Fruit fly (Drosophila melanogaster) whole organism, embryonic: ENCODE measurements around the gene CG6607.
A peak's percentile ranks its signal among the peaks of the same experiment; 100 is the strongest.

Experiments used
- Atf6 ChIP-seq: fragments of 200-800 bp; sonication (Bioruptor generic); IDR thresholded peaks from 2 replicates; pipeline ENCODE4 v1.3.6; 2022; ENCODE audit warnings: missing biosample characterization, missing genetic modification characterization
- Bdp1 ChIP-seq: fragments of 200-800 bp; sonication (Bioruptor generic); optimal IDR thresholded peaks from 3 replicates; lab custom pipeline; 2016; ENCODE audit warnings: missing biosample characterization, missing genetic modification characterization
- CG12219 ChIP-seq: fragments of 200-800 bp; sonication (Bioruptor generic); optimal IDR thresholded peaks from 3 replicates; lab custom pipeline; 2018; ENCODE audit warnings: missing biosample characterization, mild to moderate bottlenecking, missing genetic modification characterization
- CG12659 ChIP-seq: fragments of 200-800 bp; sonication (Bioruptor generic); optimal IDR thresholded peaks from 3 replicates; lab custom pipeline; 2017; ENCODE audit warnings: mild to moderate bottlenecking, missing biosample characterization, missing genetic modification reagents, missing genetic modification characterization
- CG12942 ChIP-seq: fragments of 200-800 bp; sonication (Bioruptor generic); optimal IDR thresholded peaks from 3 replicates; lab custom pipeline; 2016; ENCODE audit warnings: missing biosample characterization, missing genetic modification characterization
- CG13296 ChIP-seq: fragments of 200-800 bp; sonication (Bioruptor generic); optimal IDR thresholded peaks from 3 replicates; lab custom pipeline; 2018; ENCODE audit warnings: missing biosample characterization, mild to moderate bottlenecking, missing genetic modification characterization
- CG14710 ChIP-seq: fragments of 200-800 bp; sonication (Bioruptor generic); optimal IDR thresholded peaks from 3 replicates; lab custom pipeline; 2019; ENCODE audit warnings: missing biosample characterization, mild to moderate bottlenecking, missing genetic modification characterization, moderate library complexity
- CG18599 ChIP-seq: fragments of 200-800 bp; sonication (Bioruptor generic); optimal IDR thresholded peaks from 3 replicates; lab custom pipeline; 2017; ENCODE audit warnings: missing biosample characterization, missing genetic modification characterization, mild to moderate bottlenecking, moderate library complexity, missing genetic modification reagents
- CG32532 ChIP-seq: fragments of 200-800 bp; sonication (Bioruptor generic); IDR thresholded peaks from 2 replicates; pipeline ENCODE4 v1.3.6; 2022; ENCODE audit warnings: missing biosample characterization, missing genetic modification characterization
- CG34224 ChIP-seq: fragments of 200-800 bp; sonication (Bioruptor generic); IDR thresholded peaks from 3 replicates; pipeline ENCODE4 v1.3.6; 2022; ENCODE audit warnings: missing biosample characterization, missing genetic modification characterization; ENCODE audit not compliant: partially characterized antibody
- CG4360 ChIP-seq: fragments of 200-800 bp; sonication (Bioruptor generic); IDR thresholded peaks from 2 replicates; pipeline ENCODE4 v1.3.6; 2022; ENCODE audit warnings: missing biosample characterization, missing genetic modification characterization
- CG6272 ChIP-seq: fragments of 200-800 bp; sonication (Bioruptor generic); IDR thresholded peaks from 2 replicates; pipeline ENCODE4 v1.3.6; 2022; ENCODE audit warnings: missing biosample characterization, missing genetic modification characterization
- CG8924 ChIP-seq: fragments of 200-800 bp; optimal IDR thresholded peaks from 3 replicates; lab custom pipeline; 2019; ENCODE audit warnings: missing biosample characterization, mild to moderate bottlenecking, missing genetic modification characterization, moderate library complexity
- Deaf1 ChIP-seq: fragments of 200-800 bp; optimal IDR thresholded peaks from 3 replicates; lab custom pipeline; 2019; ENCODE audit warnings: missing biosample characterization, mild to moderate bottlenecking, missing genetic modification characterization, moderate library complexity
- Doc3 ChIP-seq: fragments of 200-800 bp; sonication (Bioruptor generic); IDR thresholded peaks from 3 replicates; pipeline ENCODE4 v1.3.6; 2022; ENCODE audit warnings: missing biosample characterization, missing genetic modification characterization; ENCODE audit not compliant: partially characterized antibody
- E2f1 ChIP-seq: fragments of 200-800 bp; sonication (Bioruptor generic); IDR thresholded peaks from 2 replicates; pipeline ENCODE4 v1.3.6; 2022; ENCODE audit warnings: missing biosample characterization, missing genetic modification characterization
- E2f2 ChIP-seq: fragments of 200-800 bp; sonication (Bioruptor generic); IDR thresholded peaks from 2 replicates; pipeline ENCODE4 v1.3.6; 2022; ENCODE audit warnings: missing biosample characterization, missing genetic modification characterization
- Ets97D ChIP-seq: fragments of 200-800 bp; sonication (Bioruptor generic); optimal IDR thresholded peaks from 3 replicates; lab custom pipeline; 2016; ENCODE audit warnings: missing biosample characterization, missing genetic modification characterization
- Fer3 ChIP-seq: fragments of 200-800 bp; sonication (Bioruptor generic); optimal IDR thresholded peaks from 2 replicates; lab custom pipeline; 2018; ENCODE audit warnings: missing biosample characterization, mild to moderate bottlenecking, missing genetic modification characterization, moderate library complexity
- H15 ChIP-seq: fragments of 200-800 bp; sonication (Bioruptor generic); IDR thresholded peaks from 3 replicates; pipeline ENCODE4 v1.3.6; 2022; ENCODE audit warnings: missing biosample characterization, missing genetic modification characterization
- Hr51 ChIP-seq, 2 experiments: fragments of 200-800 bp; sonication (Bioruptor generic); optimal IDR thresholded peaks; 2 replicates in 1 of 2; 3 replicates in 1 of 2; lab custom pipeline; 2016 to 2018; ENCODE audit warnings: missing biosample characterization in 2 of 2, missing genetic modification characterization in 2 of 2, mild to moderate bottlenecking in 1 of 2, moderate library complexity in 1 of 2
- Mad ChIP-seq: fragments of 200-800 bp; sonication (Bioruptor generic); optimal IDR thresholded peaks from 2 replicates; lab custom pipeline; 2016; ENCODE audit warnings: missing biosample characterization, missing genetic modification characterization
- Mes4 ChIP-seq: fragments of 200-800 bp; sonication (Bioruptor generic); optimal IDR thresholded peaks from 2 replicates; lab custom pipeline; 2016; ENCODE audit warnings: missing biosample characterization, missing genetic modification characterization
- Neu2 ChIP-seq: fragments of 200-800 bp; sonication (Bioruptor generic); optimal IDR thresholded peaks from 3 replicates; lab custom pipeline; 2016; ENCODE audit warnings: missing biosample characterization, missing genetic modification characterization, borderline replicate concordance
- Oli ChIP-seq: fragments of 200-800 bp; sonication (Bioruptor generic); optimal IDR thresholded peaks from 2 replicates; lab custom pipeline; 2018; ENCODE audit warnings: missing biosample characterization, mild to moderate bottlenecking, missing genetic modification characterization, moderate library complexity
- PHDP ChIP-seq: fragments of 200-800 bp; sonication (Bioruptor generic); optimal IDR thresholded peaks from 3 replicates; lab custom pipeline; 2018; ENCODE audit warnings: missing biosample characterization, mild to moderate bottlenecking, missing genetic modification characterization, moderate library complexity
- Sox100B ChIP-seq: fragments of 200-800 bp; sonication (Bioruptor generic); optimal IDR thresholded peaks from 3 replicates; lab custom pipeline; 2018; ENCODE audit warnings: missing biosample characterization, mild to moderate bottlenecking, missing genetic modification characterization
- Sox102F ChIP-seq: fragments of 200-800 bp; sonication (Bioruptor generic); optimal IDR thresholded peaks from 2 replicates; lab custom pipeline; 2018; ENCODE audit warnings: missing biosample characterization, mild to moderate bottlenecking, missing genetic modification characterization, moderate library complexity
- Ssrp ChIP-seq: fragments of 200-800 bp; sonication (Bioruptor generic); optimal IDR thresholded peaks from 2 replicates; lab custom pipeline; 2018; ENCODE audit warnings: missing biosample characterization, mild to moderate bottlenecking, missing genetic modification characterization, moderate library complexity
- Usf ChIP-seq: fragments of 200-800 bp; sonication (Bioruptor generic); optimal IDR thresholded peaks from 2 replicates; lab custom pipeline; 2017; ENCODE audit warnings: missing genotype, missing biosample characterization, missing genetic modification characterization
- Xrp1 ChIP-seq: fragments of 200-800 bp; sonication (Bioruptor generic); IDR thresholded peaks from 2 replicates; pipeline ENCODE4 v1.3.6; 2022; ENCODE audit warnings: missing biosample characterization, missing genetic modification characterization
- bbx ChIP-seq: fragments of 200-800 bp; sonication (Bioruptor generic); IDR thresholded peaks from 2 replicates; pipeline ENCODE4 v1.3.6; 2022; ENCODE audit warnings: missing biosample characterization, missing genetic modification characterization; ENCODE audit not compliant: partially characterized antibody
- caup ChIP-seq: fragments of 200-800 bp; sonication (Bioruptor generic); optimal IDR thresholded peaks from 3 replicates; lab custom pipeline; 2017; ENCODE audit warnings: missing biosample characterization, mild to moderate bottlenecking, missing genetic modification characterization, moderate library complexity; ENCODE audit not compliant: severe bottlenecking
- chinmo ChIP-seq: fragments of 200-800 bp; sonication (Bioruptor generic); IDR thresholded peaks from 4 replicates; pipeline ENCODE4 v1.3.6; 2022; ENCODE audit warnings: missing biosample characterization, missing genetic modification characterization; ENCODE audit not compliant: partially characterized antibody
- dpn ChIP-seq, 2 experiments: fragments of 200-800 bp; sonication (Bioruptor generic); optimal IDR thresholded peaks; 3 replicates each; lab custom pipeline; 2016; ENCODE audit warnings: missing biosample characterization in 2 of 2, missing genetic modification characterization in 2 of 2
- en ChIP-seq: fragments of 200-800 bp; sonication (Bioruptor generic); optimal IDR thresholded peaks from 2 replicates; lab custom pipeline; 2016; ENCODE audit warnings: missing biosample characterization, missing genetic modification characterization
- ewg ChIP-seq: fragments of 200-800 bp; sonication (Bioruptor generic); optimal IDR thresholded peaks from 3 replicates; lab custom pipeline; 2017; ENCODE audit warnings: mild to moderate bottlenecking, missing biosample characterization, missing genetic modification reagents, missing genetic modification characterization
- exex ChIP-seq: fragments of 200-800 bp; sonication (Bioruptor generic); optimal IDR thresholded peaks from 4 replicates; lab custom pipeline; 2018; ENCODE audit warnings: missing biosample characterization, mild to moderate bottlenecking, missing genetic modification characterization, moderate library complexity
- lab ChIP-seq: fragments of 200-800 bp; sonication (Bioruptor generic); optimal IDR thresholded peaks from 3 replicates; lab custom pipeline; 2017; ENCODE audit warnings: missing biosample characterization, missing genetic modification characterization, mild to moderate bottlenecking, moderate library complexity, missing genetic modification reagents
- lmd ChIP-seq: fragments of 200-800 bp; sonication (Bioruptor generic); IDR thresholded peaks from 2 replicates; pipeline ENCODE4 v1.3.6; 2022; ENCODE audit warnings: missing biosample characterization, missing genetic modification characterization
- maf-S ChIP-seq: fragments of 200-800 bp; sonication (Bioruptor generic); optimal IDR thresholded peaks from 2 replicates; lab custom pipeline; 2016; ENCODE audit warnings: missing biosample characterization, missing genetic modification characterization
- mam ChIP-seq: fragments of 200-800 bp; sonication (Bioruptor generic); optimal IDR thresholded peaks from 3 replicates; lab custom pipeline; 2016; ENCODE audit warnings: missing biosample characterization, missing genetic modification characterization
- pb ChIP-seq: fragments of 200-800 bp; sonication (Bioruptor generic); optimal IDR thresholded peaks from 3 replicates; lab custom pipeline; 2016; ENCODE audit warnings: missing biosample characterization, missing genetic modification characterization
- rib ChIP-seq: fragments of 200-800 bp; sonication (Bioruptor generic); IDR thresholded peaks from 2 replicates; pipeline ENCODE4 v1.3.6; 2022; ENCODE audit warnings: missing biosample characterization, missing genetic modification characterization
- scrt ChIP-seq: fragments of 200-800 bp; sonication (Bioruptor generic); optimal IDR thresholded peaks from 2 replicates; lab custom pipeline; 2018; ENCODE audit warnings: missing biosample characterization, mild to moderate bottlenecking, missing genetic modification characterization, moderate library complexity
- seq ChIP-seq: fragments of 200-800 bp; sonication (Bioruptor generic); IDR thresholded peaks from 2 replicates; pipeline ENCODE4 v1.3.6; 2022; ENCODE audit warnings: missing biosample characterization, missing genetic modification characterization
- sna ChIP-seq: fragments of 200-800 bp; sonication (Bioruptor generic); IDR thresholded peaks from 2 replicates; pipeline ENCODE4 v1.3.6; 2022; ENCODE audit warnings: missing biosample characterization, missing genetic modification characterization; ENCODE audit not compliant: partially characterized antibody
- sob ChIP-seq: fragments of 200-800 bp; sonication (Bioruptor generic); IDR thresholded peaks from 2 replicates; pipeline ENCODE4 v1.3.6; 2022; ENCODE audit warnings: missing biosample characterization, missing genetic modification characterization
- tx ChIP-seq: fragments of 200-800 bp; sonication (Bioruptor generic); optimal IDR thresholded peaks from 2 replicates; lab custom pipeline; 2016; ENCODE audit warnings: missing biosample characterization, missing genetic modification characterization
- vnd ChIP-seq: fragments of 200-800 bp; sonication (Bioruptor generic); IDR thresholded peaks from 3 replicates; pipeline ENCODE4 v1.3.6; 2022; ENCODE audit warnings: missing biosample characterization, missing genetic modification characterization; ENCODE audit not compliant: partially characterized antibody

Gene CG6607

DNA sequence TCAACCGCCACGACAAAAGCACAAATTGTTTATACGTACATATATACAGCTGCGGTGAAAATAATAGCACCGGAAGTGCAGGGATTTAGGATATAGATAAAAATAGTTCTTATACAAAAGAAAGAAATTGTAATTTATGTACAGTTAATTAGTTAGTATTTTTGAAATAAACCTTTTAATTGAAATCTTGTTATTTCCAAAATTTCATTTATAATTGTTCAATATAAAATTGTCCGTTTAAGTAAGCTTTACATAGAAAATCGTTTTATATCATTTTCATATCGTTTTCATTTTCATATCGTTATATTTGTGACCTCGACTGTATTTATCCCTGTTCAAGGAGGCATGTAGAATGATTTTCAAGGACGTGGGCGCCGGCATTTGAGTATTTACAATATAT, 46.3 kb downstream of the CG6607 start (continued):
- peak; percentile 52; the same call in 1 of the 2 replicates for TF ChIP-seq CG32532
- TF ChIP-seq chinmo (GFP tag; lab: Robert Waterston, UW) = no peak
- peak; percentile 49 for TF ChIP-seq Sox100B
- TF ChIP-seq Fer3 (tag; lab: Kevin White, UChicago) = peak; percentile 54
- peak; percentile 83 for TF ChIP-seq lab (GFP tag; lab: Kevin White, UChicago)
- no peak for TF ChIP-seq pb (GFP tag; lab: Kevin White, UChicago)
- TF ChIP-seq caup (GFP tag; lab: Kevin White, UChicago) = peak; percentile 60
- TF ChIP-seq vnd (GFP tag; lab: Robert Waterston, UW) = no peak
- TF ChIP-seq sob = 0 out of 2 replicates have a peak, but pooled peaks have one; percentile 37
- peak; percentile 81 for TF ChIP-seq CG13296 (GFP tag; lab: Kevin White, UChicago)
- peak; percentile 67 for TF ChIP-seq scrt
- TF ChIP-seq tx (GFP tag; lab: Kevin White, UChicago) = no peak
- no peak for TF ChIP-seq rib (GFP tag; lab: Robert Waterston, UW)
- TF ChIP-seq Hr51 (GFP tag; optimal IDR thresholded peaks at IDR 0.05; lab: Kevin White, UChicago) = peak in 1 of 2 experiments; percentile 72
- TF ChIP-seq CG14710 = peak; percentile 20
- TF ChIP-seq Xrp1 (GFP tag; lab: Robert Waterston, UW) = peak; percentile 51; the same call in 1 of the 2 replicates
- TF ChIP-seq Oli = peak; percentile 25
- TF ChIP-seq exex (tag; lab: Kevin White, UChicago) = peak; percentile 37
- TF ChIP-seq E2f2 (GFP tag; lab: Robert Waterston, UW) = no peak
- peak; percentile 25; the same call in 1 of the 2 replicates for TF ChIP-seq lmd (GFP tag; lab: Robert Waterston, UW)
- TF ChIP-seq Usf (GFP tag; lab: Kevin White, UChicago) = no peak
- TF ChIP-seq Sox102F (GFP tag; lab: Kevin White, UChicago) = peak; percentile 49
- TF ChIP-seq CG8924 (tag; lab: Kevin White, UChicago) = peak; percentile 78
- TF ChIP-seq bbx (GFP tag; lab: Robert Waterston, UW) = no peak
- TF ChIP-seq E2f1 = peak; percentile 51; the same call in 1 of the 2 replicates
- peak; percentile 68 for TF ChIP-seq CG12659 (GFP tag; lab: Kevin White, UChicago)
- TF ChIP-seq CG18599 (GFP tag; lab: Kevin White, UChicago) = peak; percentile 93
- peak; percentile 17 to 35 for TF ChIP-seq dpn (GFP tag; optimal IDR thresholded peaks at IDR 0.05; lab: Kevin White, UChicago)
- peak; percentile 69 for TF ChIP-seq PHDP (tag; lab: Kevin White, UChicago)

DNA sequence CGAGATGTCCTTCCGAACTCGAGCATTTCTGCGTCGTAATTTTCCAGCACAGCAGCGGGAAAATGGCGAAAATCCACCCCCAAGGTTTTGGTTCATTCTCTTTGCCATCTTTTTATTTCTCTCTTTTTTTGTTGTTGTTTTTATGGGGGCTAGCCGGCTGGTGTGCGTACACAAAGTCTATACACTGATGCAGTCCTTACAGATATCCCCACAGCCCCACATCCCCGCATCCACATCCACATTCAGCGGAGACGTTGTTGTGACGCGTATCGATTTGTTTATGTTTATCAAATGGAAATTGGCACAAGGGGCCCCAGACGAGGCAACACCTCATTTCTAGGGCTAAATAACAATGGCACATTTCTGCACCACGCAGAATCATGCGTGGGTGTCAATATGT, 47.3 kb downstream of the CG6607 start:
- TF ChIP-seq sna (GFP tag; lab: Robert Waterston, UW) = no peak
- no peak for TF ChIP-seq Neu2 (GFP tag; lab: Kevin White, UChicago)
- TF ChIP-seq CG4360 = 0 out of 2 replicates have a peak, but pooled peaks have one; percentile 29
- TF ChIP-seq Mad (GFP tag; lab: Kevin White, UChicago) = no peak
- no peak for TF ChIP-seq Bdp1
- TF ChIP-seq H15 (GFP tag; lab: Robert Waterston, UW) = no peak
- TF ChIP-seq mam = no peak
- no peak for TF ChIP-seq CG12219 (GFP tag; lab: Kevin White, UChicago)
- no peak for TF ChIP-seq pb (GFP tag; lab: Kevin White, UChicago)
- no peak for TF ChIP-seq CG6272 (GFP tag; lab: Robert Waterston, UW)
- no peak for TF ChIP-seq maf-S (GFP tag; lab: Kevin White, UChicago)
- TF ChIP-seq Deaf1 (tag; lab: Kevin White, UChicago) = peak; percentile 44
- TF ChIP-seq Ssrp (tag; lab: Kevin White, UChicago) = no peak
- TF ChIP-seq Mes4 = no peak
- peak; percentile 39; the same call in 1 of the 2 replicates for TF ChIP-seq seq (GFP tag; lab: Robert Waterston, UW)
- no peak for TF ChIP-seq CG12942 (GFP tag; lab: Kevin White, UChicago)
- TF ChIP-seq en = no peak
- TF ChIP-seq CG34224 = no peak
- no peak for TF ChIP-seq Ets97D (GFP tag; lab: Kevin White, UChicago)
- TF ChIP-seq ewg = peak; percentile 10
- TF ChIP-seq Atf6 (GFP tag; lab: Robert Waterston, UW) = no peak
- TF ChIP-seq Doc3 (GFP tag; lab: Robert Waterston, UW) = no peak
